Worm (Caenorhabditis elegans) whole organism, L3 larva: Measurements from ENCODE around the gene F27D9.13.

Experiments used
- R02D3.7 ChIP-seq: fragments of 150-350 bp; optimal IDR thresholded peaks from 2 replicates; lab custom pipeline; 2014; ENCODE audit warnings: missing biosample characterization, missing genetic modification characterization
- ZK546.5 ChIP-seq: sonication (generic microtip); optimal IDR thresholded peaks from 2 replicates; lab custom pipeline; 2017; ENCODE audit warnings: missing biosample characterization, missing genetic modification characterization
- aly-2 ChIP-seq: fragments of 150-350 bp; optimal IDR thresholded peaks from 2 replicates; lab custom pipeline; 2014; ENCODE audit warnings: missing biosample characterization, missing genetic modification characterization
- ama-1 ChIP-seq: fragments of 150-350 bp; optimal IDR thresholded peaks from 2 replicates; lab custom pipeline; 2018
- ceh-16 ChIP-seq: sonication (generic microtip); optimal IDR thresholded peaks from 2 replicates; lab custom pipeline; 2017; ENCODE audit warnings: missing biosample characterization, missing genetic modification characterization
- ceh-28 ChIP-seq: fragments of 150-350 bp; optimal IDR thresholded peaks from 2 replicates; lab custom pipeline; 2014; ENCODE audit warnings: missing biosample characterization, missing genetic modification reagents, missing genetic modification characterization
- ceh-82 ChIP-seq: fragments of 150-350 bp; optimal IDR thresholded peaks from 2 replicates; lab custom pipeline; 2014; ENCODE audit warnings: missing biosample characterization, missing genetic modification characterization
- ceh-9 ChIP-seq: sonication (generic microtip); optimal IDR thresholded peaks from 2 replicates; lab custom pipeline; 2018; ENCODE audit warnings: missing biosample characterization, missing genetic modification characterization
- daf-12 ChIP-seq: fragments of 150-350 bp; optimal IDR thresholded peaks from 2 replicates; lab custom pipeline; 2014; ENCODE audit warnings: missing biosample characterization, missing genetic modification reagents, missing genetic modification characterization
- egl-27 ChIP-seq: sonication (generic microtip); optimal IDR thresholded peaks from 4 replicates; lab custom pipeline; 2017; ENCODE audit warnings: missing biosample characterization, missing genetic modification reagents, missing genetic modification characterization
- egl-5 ChIP-seq: fragments of 150-350 bp; optimal IDR thresholded peaks from 2 replicates; lab custom pipeline; 2017; ENCODE audit warnings: missing biosample characterization, missing genetic modification reagents, missing genetic modification characterization, inconsistent platforms
- elt-1 ChIP-seq: fragments of 150-350 bp; optimal IDR thresholded peaks from 2 replicates; lab custom pipeline; 2014; ENCODE audit warnings: missing biosample characterization, missing genetic modification characterization
- elt-2 ChIP-seq: sonication (generic microtip); optimal IDR thresholded peaks from 2 replicates; lab custom pipeline; 2016; ENCODE audit warnings: missing genetic modification reagents, mild to moderate bottlenecking, missing genetic modification characterization, missing compliant biosample characterization
- elt-3 ChIP-seq, 3 experiments: fragments of 150-350 bp in 1 of 3; sonication (generic microtip) in 2 of 3; optimal IDR thresholded peaks; 2 replicates in 2 of 3; 4 replicates in 1 of 3; lab custom pipeline; 2014 to 2017; ENCODE audit warnings: missing biosample characterization in 3 of 3, missing genetic modification characterization in 3 of 3
- eor-1 ChIP-seq, 2 experiments: fragments of 150-350 bp; optimal IDR thresholded peaks; 2 replicates each; lab custom pipeline; 2014 to 2018; ENCODE audit warnings: missing biosample characterization in 2 of 2, missing genetic modification characterization in 2 of 2
- fkh-10 ChIP-seq: sonication (generic microtip); optimal IDR thresholded peaks from 2 replicates; lab custom pipeline; 2017; ENCODE audit warnings: missing biosample characterization, missing genetic modification reagents, missing genetic modification characterization
- fkh-2 ChIP-seq: fragments of 150-350 bp; optimal IDR thresholded peaks from 2 replicates; lab custom pipeline; 2014; ENCODE audit warnings: missing biosample characterization, missing genetic modification reagents, missing genetic modification characterization
- fos-1 ChIP-seq: fragments of 150-350 bp; optimal IDR thresholded peaks from 2 replicates; lab custom pipeline; 2014; ENCODE audit warnings: missing biosample characterization, missing genetic modification characterization
- hmg-11 ChIP-seq: sonication (generic microtip); optimal IDR thresholded peaks from 2 replicates; lab custom pipeline; 2016; ENCODE audit warnings: missing genetic modification characterization, missing compliant biosample characterization
- lin-15B ChIP-seq: fragments of 150-350 bp; optimal IDR thresholded peaks from 2 replicates; lab custom pipeline; 2014; ENCODE audit warnings: missing biosample characterization, missing genetic modification characterization
- lin-39 ChIP-seq: fragments of 150-350 bp; optimal IDR thresholded peaks from 2 replicates; lab custom pipeline; 2018; ENCODE audit warnings: missing biosample characterization, missing genetic modification reagents, missing genetic modification characterization
- lsy-12 ChIP-seq: sonication (generic microtip); optimal IDR thresholded peaks from 2 replicates; lab custom pipeline; 2016; ENCODE audit warnings: mild to moderate bottlenecking, missing genetic modification characterization, missing compliant biosample characterization
- mdl-1 ChIP-seq: fragments of 150-350 bp; optimal IDR thresholded peaks from 2 replicates; lab custom pipeline; 2014; ENCODE audit warnings: missing biosample characterization, missing genetic modification characterization
- mml-1 ChIP-seq: fragments of 150-350 bp; sonication (generic microtip); optimal IDR thresholded peaks from 3 replicates; lab custom pipeline; 2014; ENCODE audit warnings: missing biosample characterization, missing genetic modification characterization
- nfya-1 ChIP-seq: sonication (generic microtip); optimal IDR thresholded peaks from 2 replicates; lab custom pipeline; 2017; ENCODE audit warnings: missing genetic modification characterization, mild to moderate bottlenecking, missing compliant biosample characterization, antibody characterized with exemption, moderate library complexity; ENCODE audit not compliant: insufficient read depth
- nhr-11 ChIP-seq: fragments of 150-350 bp; optimal IDR thresholded peaks from 2 replicates; lab custom pipeline; 2014; ENCODE audit warnings: missing biosample characterization, missing genetic modification characterization
- nhr-12 ChIP-seq: fragments of 150-350 bp; optimal IDR thresholded peaks from 2 replicates; lab custom pipeline; 2014; ENCODE audit warnings: missing biosample characterization, missing genetic modification characterization
- nhr-25 ChIP-seq: sonication (generic microtip); optimal IDR thresholded peaks from 2 replicates; lab custom pipeline; 2017; ENCODE audit warnings: missing biosample characterization, missing genetic modification characterization
- nhr-28 ChIP-seq: fragments of 150-350 bp; optimal IDR thresholded peaks from 2 replicates; lab custom pipeline; 2014; ENCODE audit warnings: missing biosample characterization, missing genetic modification characterization
- nhr-43 ChIP-seq: sonication (generic microtip); optimal IDR thresholded peaks from 2 replicates; lab custom pipeline; 2016; ENCODE audit warnings: mild to moderate bottlenecking, missing genetic modification characterization, missing compliant biosample characterization; ENCODE audit not compliant: poor library complexity, severe bottlenecking
- nhr-76 ChIP-seq: fragments of 150-350 bp; sonication (generic microtip); optimal IDR thresholded peaks from 5 replicates; lab custom pipeline; 2014; ENCODE audit warnings: missing biosample characterization, missing genetic modification characterization
- pha-4 ChIP-seq: fragments of 150-350 bp; optimal IDR thresholded peaks from 2 replicates; lab custom pipeline; 2014; ENCODE audit warnings: missing biosample characterization, missing genetic modification reagents, missing genetic modification characterization
- pqm-1 ChIP-seq: fragments of 150-350 bp; optimal IDR thresholded peaks from 2 replicates; lab custom pipeline; 2017; ENCODE audit warnings: missing biosample characterization, missing genetic modification characterization, inconsistent platforms
- sea-2 ChIP-seq: fragments of 150-350 bp; sonication (generic microtip); optimal IDR thresholded peaks from 4 replicates; lab custom pipeline; 2014; ENCODE audit warnings: missing biosample characterization, missing genetic modification reagents, missing genetic modification characterization
- skn-1 ChIP-seq: fragments of 150-350 bp; optimal IDR thresholded peaks from 2 replicates; lab custom pipeline; 2014; ENCODE audit warnings: missing biosample characterization, missing genetic modification characterization
- snpc-4 ChIP-seq: fragments of 150-350 bp; optimal IDR thresholded peaks from 2 replicates; lab custom pipeline; 2014; ENCODE audit warnings: missing biosample characterization, missing genetic modification characterization
- tbx-2 ChIP-seq: sonication (generic microtip); optimal IDR thresholded peaks from 2 replicates; lab custom pipeline; 2016; ENCODE audit warnings: mild to moderate bottlenecking, missing genetic modification characterization, missing compliant biosample characterization
- unc-39 ChIP-seq: sonication (generic microtip); optimal IDR thresholded peaks from 4 replicates; lab custom pipeline; 2017; ENCODE audit warnings: missing biosample characterization, missing genetic modification characterization
- unc-62 ChIP-seq: fragments of 150-350 bp; sonication (generic microtip); optimal IDR thresholded peaks from 4 replicates; lab custom pipeline; 2014; ENCODE audit warnings: missing biosample characterization, missing genetic modification reagents, missing genetic modification characterization
- ztf-11 ChIP-seq: fragments of 150-350 bp; optimal IDR thresholded peaks from 2 replicates; lab custom pipeline; 2014; ENCODE audit warnings: missing biosample characterization, missing genetic modification characterization
- ztf-4 ChIP-seq: fragments of 150-350 bp; optimal IDR thresholded peaks from 2 replicates; lab custom pipeline; 2014; ENCODE audit warnings: missing biosample characterization, missing genetic modification characterization

F27D9.13 gene

DNA sequence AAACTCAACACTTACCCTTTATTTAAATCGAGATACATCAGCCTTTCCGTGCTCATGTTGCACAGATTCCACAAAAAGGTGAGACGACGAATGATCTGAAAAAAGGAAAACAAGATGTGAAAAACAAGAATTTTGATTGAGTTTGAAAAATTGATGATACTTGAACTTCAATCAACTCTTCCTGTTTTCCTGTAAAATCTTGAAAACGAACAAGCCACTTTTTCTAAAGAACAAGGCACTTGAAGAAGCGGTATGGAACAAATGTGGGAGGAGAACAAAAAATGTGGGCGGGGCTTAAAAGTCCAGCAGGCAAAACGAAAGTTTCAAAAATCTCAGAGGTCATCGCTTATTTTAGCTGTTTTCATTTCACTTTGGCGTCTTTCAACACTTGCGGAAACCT, 39.8 kb upstream of the F27D9.13 start, which contains the start of gene kvs-1:
kvs-1 (minus strand) TSS at position 101 of the 400 bp plus-strand sequence.
- TF ChIP-seq elt-1 (tag; lab: Kevin White, UChicago) = no peak
- TF ChIP-seq snpc-4 = no peak
- TF ChIP-seq fkh-10 = no peak
- TF ChIP-seq fkh-2 (tag; lab: Kevin White, UChicago) = no peak

DNA sequence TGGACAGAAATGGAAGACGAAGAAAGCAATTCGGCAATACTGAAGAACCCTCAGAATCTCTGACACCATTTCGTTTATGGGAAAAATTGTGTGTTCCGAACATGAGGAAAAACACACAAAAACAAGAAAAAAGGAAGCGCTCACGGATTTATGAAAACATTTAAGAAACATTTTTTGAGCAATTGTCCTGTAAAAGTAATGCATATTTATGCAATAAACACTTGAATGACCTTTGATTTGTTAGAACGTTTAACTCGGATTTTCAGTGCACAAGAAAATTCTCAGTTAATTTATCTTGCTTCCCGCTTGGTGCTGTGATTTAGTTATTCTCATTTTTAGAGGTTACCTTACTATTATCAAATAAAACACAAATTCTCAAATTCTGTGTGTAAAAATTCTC, 36.6 kb upstream of the F27D9.13 start:
- TF ChIP-seq ztf-11 (no peak), fkh-10 (no peak), fkh-2 (tag; lab: Kevin White, UChicago) (no peak), nhr-25 (no peak), ztf-4 (tag; lab: Kevin White, UChicago) (no peak), nhr-43 (tag; lab: Kevin White, UChicago) (no peak), snpc-4 (no peak), nfya-1 (tag; lab: Kevin White, UChicago) (no peak), skn-1 (tag; lab: Kevin White, UChicago) (no peak), ceh-16 (no peak), pha-4 (no peak), ceh-82 (tag; lab: Kevin White, UChicago) (no peak), pqm-1 (no peak), fos-1 (tag; lab: Kevin White, UChicago) (no peak), eor-1 (tag; optimal IDR thresholded peaks at IDR 0.05; lab: Kevin White, UChicago) (no peak), lsy-12 (tag; lab: Kevin White, UChicago) (no peak), R02D3.7 (no peak), hmg-11 (no peak), mml-1 (tag; lab: Kevin White, UChicago) (no peak), ama-1 (lab: Kevin White, UChicago) (no peak)
- TF ChIP-seq, all 47 proteins: peak for 0

DNA sequence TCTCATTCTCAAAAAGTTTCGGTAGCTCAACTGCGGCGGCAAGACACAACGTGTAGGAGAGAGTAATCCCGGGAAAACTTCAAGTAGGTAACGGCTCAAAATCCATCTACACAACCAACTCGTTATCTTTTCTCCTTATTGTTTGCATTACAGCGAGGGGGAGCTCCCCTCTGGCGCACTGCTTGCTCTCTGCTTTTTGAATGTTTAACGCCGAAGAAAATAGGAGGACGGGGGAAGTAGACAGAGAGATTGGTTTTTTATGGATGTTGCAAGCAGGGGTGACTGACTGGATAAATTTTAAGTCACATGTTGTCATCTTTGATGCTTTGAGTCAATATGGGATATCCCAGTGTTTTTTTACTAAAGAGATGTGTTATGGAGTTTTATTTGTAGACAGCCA, 22.3 kb upstream of the F27D9.13 start:
- TF ChIP-seq pha-4 (peak; percentile 61), nfya-1 (tag; lab: Kevin White, UChicago) (no peak)

DNA sequence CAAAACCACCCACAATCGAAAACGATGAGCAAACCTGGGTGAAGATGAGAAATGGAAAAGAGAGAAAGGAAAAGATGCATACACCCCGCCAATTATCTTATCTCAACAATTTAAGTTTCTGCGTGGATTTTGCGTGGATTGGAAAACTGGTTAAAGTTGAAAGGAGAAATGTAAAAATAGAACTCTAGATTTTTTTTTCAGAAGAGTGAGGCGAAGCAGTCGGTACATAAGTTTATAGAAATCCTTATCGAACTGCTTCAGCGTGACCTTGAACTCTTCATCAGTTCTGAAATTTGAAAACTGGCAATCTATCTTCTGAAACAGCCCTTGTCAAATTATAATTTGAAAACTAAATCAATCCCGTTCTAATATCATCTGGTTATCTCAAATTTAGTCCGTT, 21.9 kb upstream of the F27D9.13 start, which contains the start of gene clik-2:
clik-2 (minus strand) TSS at position 101 of the 400 bp plus-strand sequence.
- TF ChIP-seq lin-15B (tag; lab: Kevin White, UChicago) = no peak
- TF ChIP-seq lsy-12 (tag; lab: Kevin White, UChicago) = no peak
- TF ChIP-seq ztf-4 (tag; lab: Kevin White, UChicago) = no peak
- no peak for TF ChIP-seq fkh-2 (tag; lab: Kevin White, UChicago)

DNA sequence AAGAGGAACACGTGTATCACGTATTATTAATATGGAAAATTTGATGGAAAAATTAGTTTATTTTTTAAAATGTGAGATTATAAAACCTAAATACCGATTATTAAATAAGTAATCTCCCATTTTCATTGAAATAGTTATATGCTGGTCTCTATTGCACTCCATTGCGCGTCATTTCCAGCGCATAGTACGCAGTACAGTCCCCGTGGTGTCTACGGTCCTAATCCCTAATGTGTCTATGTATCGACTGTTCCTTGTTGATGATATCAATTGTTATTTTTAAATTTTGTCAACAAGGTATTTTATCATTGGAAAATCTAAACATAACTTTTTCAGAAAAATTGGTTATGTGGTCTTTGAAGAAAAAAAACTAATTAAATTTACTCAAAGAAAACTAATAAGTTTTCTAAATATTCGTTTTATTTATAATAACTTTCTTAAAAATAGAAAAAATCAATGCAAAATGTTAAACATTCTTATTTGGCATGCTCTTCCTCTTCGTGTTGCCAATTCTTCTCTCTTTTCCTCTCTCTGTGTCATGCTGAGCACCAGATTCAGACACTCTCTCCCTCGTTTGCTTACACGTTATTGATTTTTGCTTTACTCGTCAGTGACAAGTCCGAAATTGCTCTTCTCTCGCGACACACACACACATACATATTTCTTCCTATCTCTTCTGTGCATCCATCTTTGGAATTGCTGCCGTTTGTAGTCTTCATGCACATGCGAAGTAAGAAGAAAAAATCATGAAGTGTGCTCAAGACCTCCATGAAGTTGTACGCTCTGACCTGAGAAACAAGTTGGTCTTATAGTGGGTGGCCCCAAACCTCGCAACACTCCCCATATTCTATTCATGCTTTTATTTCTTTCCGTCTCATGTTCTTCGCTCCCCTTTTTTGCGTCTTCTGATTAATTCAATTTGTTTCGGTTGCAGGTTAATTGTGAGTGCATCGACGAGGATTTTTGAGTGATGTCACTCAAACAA, 15.0 kb upstream of the F27D9.13 start, which contains the start of gene unc-18:
unc-18 (plus strand) TSS at position 932 of the 982 bp plus-strand sequence.
- TF ChIP-seq elt-2 (no peak), elt-3 (tag; optimal IDR thresholded peaks at IDR 0.05; lab: Kevin White, UChicago) (no peak), daf-12 (no peak), ceh-16 (no peak), ztf-4 (tag; lab: Kevin White, UChicago) (no peak), egl-5 (tag; lab: Kevin White, UChicago) (no peak), unc-62 (peak; percentile 65), pqm-1 (no peak), unc-39 (no peak), nhr-76 (tag; lab: Kevin White, UChicago) (no peak), sea-2 (peak; percentile 46), nhr-12 (tag; lab: Kevin White, UChicago) (no peak), nfya-1 (tag; lab: Kevin White, UChicago) (peak; percentile 65), nhr-43 (tag; lab: Kevin White, UChicago) (no peak), mdl-1 (tag; lab: Kevin White, UChicago) (no peak), tbx-2 (tag; lab: Kevin White, UChicago) (no peak), skn-1 (tag; lab: Kevin White, UChicago) (no peak), ceh-82 (tag; lab: Kevin White, UChicago) (no peak), lin-15B (tag; lab: Kevin White, UChicago) (no peak), fkh-2 (tag; lab: Kevin White, UChicago) (no peak), lsy-12 (tag; lab: Kevin White, UChicago) (no peak), pha-4 (peak; percentile 55), mml-1 (tag; lab: Kevin White, UChicago) (no peak), ZK546.5 (tag; lab: Kevin White, UChicago) (no peak), R02D3.7 (no peak), ceh-9 (tag; lab: Kevin White, UChicago) (no peak), lin-39 (peak; percentile 69), nhr-28 (no peak), ceh-28 (tag; lab: Kevin White, UChicago) (peak; percentile 75), aly-2 (tag; lab: Kevin White, UChicago) (no peak), nhr-11 (no peak), fos-1 (tag; lab: Kevin White, UChicago) (no peak), egl-27 (tag; lab: Kevin White, UChicago) (no peak)
